Fruit fly (Drosophila melanogaster): ENCODE results near the gene CG14259.

CG14259 gene

DNA sequence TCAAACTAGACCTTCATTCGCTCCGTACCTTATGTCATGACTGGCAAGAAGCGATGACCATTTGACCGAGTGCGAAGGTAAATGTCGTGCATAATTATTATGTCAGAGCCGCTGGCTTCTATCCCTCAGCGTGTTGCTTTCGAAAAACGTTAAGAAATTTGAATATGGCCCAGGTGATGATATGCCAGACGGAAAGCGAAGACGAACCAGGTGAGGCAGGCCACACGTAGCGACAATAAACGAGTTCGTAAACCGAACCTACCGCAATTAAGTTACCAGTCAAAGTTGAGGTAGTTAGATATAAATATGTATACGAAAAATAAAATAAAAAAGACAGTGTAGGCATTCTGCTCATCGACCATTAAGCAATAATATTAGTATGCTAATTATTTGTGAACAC is 17.7 kb upstream of the CG14259 start (continued):
- no peak for TF ChIP-seq CG10543 (GFP tag; optimal IDR thresholded peaks at IDR 0.05)

- no peak for TF ChIP-seq Atf3 (GFP tag; optimal IDR thresholded peaks at IDR 0.05)
- no peak for TF ChIP-seq BtbVII (GFP tag; optimal IDR thresholded peaks at IDR 0.05)
- peak; percentile 58; the same call in 2 of the 3 replicates for TF ChIP-seq CG6791 (GFP tag; IDR thresholded peaks at IDR 0.05; ENCODE audit: partially characterized antibody)
- TF ChIP-seq fd3F (GFP tag; optimal IDR thresholded peaks at IDR 0.05), result no peak
- no peak for TF ChIP-seq Hey (tag; optimal IDR thresholded peaks at IDR 0.05)
- no peak for TF ChIP-seq gro (GFP tag; optimal IDR thresholded peaks at IDR 0.05)
- no peak for TF ChIP-seq ken (GFP tag; IDR thresholded peaks at IDR 0.05)
- TF ChIP-seq CG2199 (GFP tag; IDR thresholded peaks at IDR 0.05), result 0 out of 3 replicates have a peak, but pooled peaks have one; percentile 35
- no peak for TF ChIP-seq Antp (GFP tag; optimal IDR thresholded peaks at IDR 0.05)
- TF ChIP-seq psq (GFP tag; optimal IDR thresholded peaks at IDR 0.05), result no peak
- TF ChIP-seq CG4404 (GFP tag; IDR thresholded peaks at IDR 0.05), result no peak
- no peak for TF ChIP-seq CG34376 (GFP tag; optimal IDR thresholded peaks at IDR 0.05)
- TF ChIP-seq chinmo (GFP tag; IDR thresholded peaks at IDR 0.05; ENCODE audit: partially characterized antibody), result 0 out of 4 replicates have a peak, but pooled peaks have one; percentile 34
- no peak for TF ChIP-seq tio (GFP tag; optimal IDR thresholded peaks at IDR 0.05)
- no peak for TF ChIP-seq CG12219 (GFP tag; optimal IDR thresholded peaks at IDR 0.05)
- no peak for TF ChIP-seq Hand (GFP tag; optimal IDR thresholded peaks at IDR 0.05)
- no peak for TF ChIP-seq H15 (GFP tag; IDR thresholded peaks at IDR 0.05)
- peak; percentile 62 for TF ChIP-seq Bgb (GFP tag; IDR thresholded peaks at IDR 0.05; ENCODE audit: partially characterized antibody)
- peak; percentile 80 for TF ChIP-seq CTCF (GFP tag; optimal IDR thresholded peaks at IDR 0.05)
- no peak for TF ChIP-seq pnt (GFP tag; optimal IDR thresholded peaks at IDR 0.05)
- TF ChIP-seq wek (GFP tag; optimal IDR thresholded peaks at IDR 0.05), result no peak
- no peak for TF ChIP-seq Usf (GFP tag; optimal IDR thresholded peaks at IDR 0.05)
- peak; percentile 50 for TF ChIP-seq sens (GFP tag)
- no peak for TF ChIP-seq unpg (GFP tag; optimal IDR thresholded peaks at IDR 0.05)
- no peak for TF ChIP-seq zfh2 (GFP tag; optimal IDR thresholded peaks at IDR 0.05)
- no peak for TF ChIP-seq lmd (GFP tag; IDR thresholded peaks at IDR 0.05)
- no peak for TF ChIP-seq CG1832 (GFP tag; optimal IDR thresholded peaks at IDR 0.05)
- no peak for TF ChIP-seq HmgD (GFP tag; optimal IDR thresholded peaks at IDR 0.05)
These were observed 11.6 kb upstream of the CG14259 start for dm6 chr3R:27082752-27083151.

- TF ChIP-seq Drgx (GFP tag; IDR thresholded peaks at IDR 0.05) (peak; percentile 32; the same call in 1 of the 2 replicates), ab (GFP tag; optimal IDR thresholded peaks at IDR 0.05) (no peak), nom (GFP tag; optimal IDR thresholded peaks at IDR 0.05) (peak; percentile 40), trem (tag; optimal IDR thresholded peaks at IDR 0.05) (no peak)
These were observed 9.7 kb upstream of the CG14259 start for dm6 chr3R:27084528-27085052.

DNA sequence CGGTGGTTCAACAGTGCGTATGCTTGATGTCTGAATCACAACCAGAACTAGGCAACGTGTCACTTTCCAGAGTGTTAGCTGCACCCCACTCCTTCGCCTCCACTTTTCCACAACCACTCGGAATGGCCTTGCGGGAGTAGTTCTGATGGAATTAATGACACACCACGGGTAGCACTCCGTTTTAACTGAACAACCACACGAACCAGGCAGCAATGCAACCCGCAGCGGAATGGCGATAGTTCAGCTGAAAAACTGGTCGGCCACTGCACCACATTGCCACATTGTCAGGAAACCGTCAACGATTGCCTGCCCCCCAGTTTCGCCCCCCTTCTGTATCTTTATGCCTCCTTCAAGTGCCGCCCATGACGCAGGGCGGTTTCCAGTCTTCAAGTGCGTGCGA is 6.8 kb upstream of the CG14259 start, which contains the start of gene Cpr97Ea:
TSS of gene Cpr97Ea (minus strand) at position 230 of the 400 bp plus-strand sequence.
- TF ChIP-seq Meics (GFP tag; optimal IDR thresholded peaks at IDR 0.05), result no peak
- no peak for TF ChIP-seq org-1 (GFP tag; optimal IDR thresholded peaks at IDR 0.05)
- no peak for TF ChIP-seq MESR4 (GFP tag; optimal IDR thresholded peaks at IDR 0.05)
- no peak for TF ChIP-seq dati (GFP tag; IDR thresholded peaks at IDR 0.05)
- no peak for TF ChIP-seq CG1602 (GFP tag; optimal IDR thresholded peaks at IDR 0.05)
- TF ChIP-seq row (GFP tag; IDR thresholded peaks at IDR 0.05), result no peak
- no peak for TF ChIP-seq CG3065 (GFP tag; optimal IDR thresholded peaks at IDR 0.05)
- TF ChIP-seq corto (GFP tag; optimal IDR thresholded peaks at IDR 0.05), result no peak
- TF ChIP-seq CG3407 (GFP tag; optimal IDR thresholded peaks at IDR 0.05), result no peak
- no peak for TF ChIP-seq dysf (GFP tag; IDR thresholded peaks at IDR 0.05)
- TF ChIP-seq ERR (GFP tag; optimal IDR thresholded peaks at IDR 0.05), result no peak
- no peak for TF ChIP-seq rib (GFP tag; IDR thresholded peaks at IDR 0.05)
- TF ChIP-seq CG9797 (GFP tag; optimal IDR thresholded peaks at IDR 0.05), result no peak
- TF ChIP-seq br (optimal IDR thresholded peaks at IDR 0.05), result no peak
- no peak for TF ChIP-seq Lhr (GFP tag; optimal IDR thresholded peaks at IDR 0.05)
